Worm (Caenorhabditis elegans) whole organism, late embryonic: Measurements from ENCODE around the gene F32D1.7.

ENCODE experiments used
- C38D4.7 ChIP-seq: fragments of 200-800 bp; sonication (Bioruptor generic); optimal IDR thresholded peaks from 2 replicates; lab custom pipeline; 2018; ENCODE audit warnings: mild to moderate bottlenecking, missing genetic modification characterization, moderate library complexity, missing compliant biosample characterization
- K02D7.2 ChIP-seq: sonication (generic microtip); optimal IDR thresholded peaks from 2 replicates; lab custom pipeline; 2017; ENCODE audit warnings: mild to moderate bottlenecking, missing genetic modification characterization, missing compliant biosample characterization
- unc-42 ChIP-seq: sonication (generic microtip); optimal IDR thresholded peaks from 2 replicates; lab custom pipeline; 2016; ENCODE audit warnings: missing genotype, missing genetic modification characterization, missing compliant biosample characterization

ce11 chrV:4396257-4396656 lies 20.3 kb upstream of the F32D1.7 start, which contains the start of gene F13A2.3:
- no peak for TF ChIP-seq C38D4.7 (GFP tag; lab: Kevin White, UChicago)
- no peak for TF ChIP-seq K02D7.2 (tag; lab: Kevin White, UChicago)
- no peak for TF ChIP-seq unc-42 (tag; lab: Kevin White, UChicago)
